Worm (Caenorhabditis elegans) whole organism, L2 larva: Measurements from ENCODE around the gene W04E12.9.

Experiments used
- C34F6.9 ChIP-seq: fragments of 150-350 bp; optimal IDR thresholded peaks from 2 replicates; lab custom pipeline; 2014; ENCODE audit warnings: missing biosample characterization, missing genetic modification characterization
- R02D3.7 ChIP-seq: fragments of 150-350 bp; optimal IDR thresholded peaks from 2 replicates; lab custom pipeline; 2014; ENCODE audit warnings: missing biosample characterization, missing genetic modification characterization
- Y55F3AM.14 ChIP-seq: fragments of 200-800 bp; sonication (Bioruptor generic); optimal IDR thresholded peaks from 2 replicates; lab custom pipeline; 2018; ENCODE audit warnings: mild to moderate bottlenecking, missing genetic modification characterization, missing compliant biosample characterization
- ZK546.5 ChIP-seq: sonication (generic microtip); optimal IDR thresholded peaks from 2 replicates; lab custom pipeline; 2017; ENCODE audit warnings: missing biosample characterization, missing genetic modification characterization
- alr-1 ChIP-seq: fragments of 150-350 bp; optimal IDR thresholded peaks from 2 replicates; lab custom pipeline; 2014; ENCODE audit warnings: missing biosample characterization, missing genetic modification characterization
- aly-2 ChIP-seq: fragments of 150-350 bp; optimal IDR thresholded peaks from 2 replicates; lab custom pipeline; 2014; ENCODE audit warnings: missing biosample characterization, missing genetic modification characterization
- ama-1 ChIP-seq: fragments of 150-350 bp; optimal IDR thresholded peaks from 2 replicates; lab custom pipeline; 2018; ENCODE audit warnings: inconsistent platforms
- ceh-82 ChIP-seq: fragments of 150-350 bp; optimal IDR thresholded peaks from 2 replicates; lab custom pipeline; 2014; ENCODE audit warnings: missing biosample characterization, missing genetic modification characterization
- crh-2 ChIP-seq: sonication (generic microtip); optimal IDR thresholded peaks from 2 replicates; lab custom pipeline; 2017; ENCODE audit warnings: missing biosample characterization, missing genetic modification characterization
- dmd-4 ChIP-seq: sonication (generic microtip); optimal IDR thresholded peaks from 2 replicates; lab custom pipeline; 2017; ENCODE audit warnings: missing biosample characterization, missing genetic modification characterization
- egl-27 ChIP-seq: sonication (generic microtip); optimal IDR thresholded peaks from 3 replicates; lab custom pipeline; 2017; ENCODE audit warnings: missing biosample characterization, missing genetic modification reagents, missing genetic modification characterization
- elt-1 ChIP-seq: fragments of 150-350 bp; optimal IDR thresholded peaks from 2 replicates; lab custom pipeline; 2014; ENCODE audit warnings: missing biosample characterization, missing genetic modification characterization
- elt-3 ChIP-seq: sonication (generic microtip); optimal IDR thresholded peaks from 2 replicates; lab custom pipeline; 2017; ENCODE audit warnings: missing biosample characterization, missing genetic modification characterization
- fos-1 ChIP-seq: fragments of 150-350 bp; optimal IDR thresholded peaks from 2 replicates; lab custom pipeline; 2014; ENCODE audit warnings: missing biosample characterization, missing genetic modification characterization
- gmeb-1 ChIP-seq: fragments of 150-350 bp; optimal IDR thresholded peaks from 2 replicates; lab custom pipeline; 2014; ENCODE audit warnings: missing biosample characterization, missing genetic modification characterization
- lin-11 ChIP-seq: fragments of 150-350 bp; sonication (generic microtip); optimal IDR thresholded peaks from 2 replicates; lab custom pipeline; 2014; ENCODE audit warnings: missing biosample characterization, missing genetic modification characterization, inconsistent platforms, mixed read lengths
- lin-13 ChIP-seq: fragments of 150-350 bp; optimal IDR thresholded peaks from 2 replicates; lab custom pipeline; 2014; ENCODE audit warnings: missing biosample characterization, missing genetic modification reagents, missing genetic modification characterization
- lsy-2 ChIP-seq, 2 experiments: fragments of 150-350 bp in 1 of 2; sonication (generic microtip) in 1 of 2; optimal IDR thresholded peaks; 2 replicates each; lab custom pipeline; 2014 to 2017; ENCODE audit warnings: missing biosample characterization in 2 of 2, missing genetic modification characterization in 2 of 2
- mab-5 ChIP-seq: fragments of 150-350 bp; optimal IDR thresholded peaks from 2 replicates; lab custom pipeline; 2014; ENCODE audit warnings: missing biosample characterization, missing genetic modification characterization
- mdl-1 ChIP-seq, 2 experiments: fragments of 150-350 bp in 1 of 2; sonication (generic microtip) in 1 of 2; optimal IDR thresholded peaks; 2 replicates each; lab custom pipeline; 2017; ENCODE audit warnings: missing biosample characterization in 2 of 2, missing genetic modification characterization in 2 of 2
- nhr-10 ChIP-seq: sonication (generic microtip); optimal IDR thresholded peaks from 2 replicates; lab custom pipeline; 2017; ENCODE audit warnings: missing biosample characterization, missing genetic modification characterization
- nhr-11 ChIP-seq: fragments of 150-350 bp; optimal IDR thresholded peaks from 2 replicates; lab custom pipeline; 2014; ENCODE audit warnings: missing biosample characterization, missing genetic modification characterization
- nhr-129 ChIP-seq: fragments of 150-350 bp; optimal IDR thresholded peaks from 2 replicates; lab custom pipeline; 2014; ENCODE audit warnings: missing biosample characterization, missing genetic modification characterization
- nhr-21 ChIP-seq: fragments of 150-350 bp; optimal IDR thresholded peaks from 2 replicates; lab custom pipeline; 2014; ENCODE audit warnings: missing biosample characterization, missing genetic modification characterization
- nhr-237 ChIP-seq: fragments of 150-350 bp; optimal IDR thresholded peaks from 2 replicates; lab custom pipeline; 2014; ENCODE audit warnings: missing biosample characterization, missing genetic modification characterization
- nhr-25 ChIP-seq: fragments of 150-350 bp; sonication (generic microtip); optimal IDR thresholded peaks from 3 replicates; lab custom pipeline; 2014; ENCODE audit warnings: missing biosample characterization, missing genetic modification characterization
- nhr-77 ChIP-seq: fragments of 150-350 bp; optimal IDR thresholded peaks from 2 replicates; lab custom pipeline; 2014; ENCODE audit warnings: missing biosample characterization, missing genetic modification characterization
- peb-1 ChIP-seq: fragments of 150-350 bp; optimal IDR thresholded peaks from 2 replicates; lab custom pipeline; 2014; ENCODE audit warnings: missing biosample characterization, missing genetic modification characterization
- skn-1 ChIP-seq: sonication (generic microtip); optimal IDR thresholded peaks from 2 replicates; lab custom pipeline; 2017; ENCODE audit warnings: missing biosample characterization, missing genetic modification characterization
- sma-3 ChIP-seq: sonication (generic microtip); optimal IDR thresholded peaks from 2 replicates; lab custom pipeline; 2016; ENCODE audit warnings: missing genetic modification reagents, missing genetic modification characterization, missing compliant biosample characterization
- sma-9 ChIP-seq, 2 experiments: fragments of 150-350 bp in 1 of 2; sonication (generic microtip) in 1 of 2; optimal IDR thresholded peaks; 2 replicates each; lab custom pipeline; 2014 to 2016; ENCODE audit warnings: missing genetic modification characterization in 2 of 2, mild to moderate bottlenecking in 1 of 2, missing biosample characterization in 1 of 2, missing compliant biosample characterization in 1 of 2, missing genetic modification reagents in 1 of 2, moderate library complexity in 1 of 2
- snpc-4 ChIP-seq: fragments of 150-350 bp; optimal IDR thresholded peaks from 2 replicates; lab custom pipeline; 2014; ENCODE audit warnings: missing biosample characterization, missing genetic modification characterization
- unc-62 ChIP-seq: fragments of 150-350 bp; optimal IDR thresholded peaks from 2 replicates; lab custom pipeline; 2014; ENCODE audit warnings: missing biosample characterization, missing genetic modification reagents, missing genetic modification characterization
- ztf-1 ChIP-seq: fragments of 200-800 bp; sonication (Bioruptor generic); conservative IDR thresholded peaks from 2 replicates; pipeline ENCODE4 v1.3.6; 2022; ENCODE audit warnings: missing genetic modification characterization, missing compliant biosample characterization
- ztf-11 ChIP-seq: sonication (generic microtip); optimal IDR thresholded peaks from 2 replicates; lab custom pipeline; 2017; ENCODE audit warnings: missing biosample characterization, missing genetic modification characterization

Gene W04E12.9

ce11 chrV:19754331-19754730, 2.0 kb upstream of the W04E12.9 start:
- TF ChIP-seq aly-2 (no peak), elt-3 (tag; lab: Kevin White, UChicago) (no peak), alr-1 (tag; lab: Kevin White, UChicago) (no peak), Y55F3AM.14 (GFP tag; lab: Kevin White, UChicago) (no peak), sma-3 (GFP tag; lab: Kevin White, UChicago) (no peak), ztf-11 (tag; lab: Kevin White, UChicago) (no peak), nhr-10 (tag; lab: Kevin White, UChicago) (no peak), skn-1 (tag; lab: Kevin White, UChicago) (no peak)

ce11 chrV:19755260-19755659, 1.1 kb upstream of the W04E12.9 start, which contains the start of gene clec-50:
clec-50 (minus strand) TSS chrV:19755368.
- TF ChIP-seq gmeb-1 (tag; lab: Kevin White, UChicago) (peak; percentile 13), fos-1 (peak; percentile 90), sma-9 (GFP tag; optimal IDR thresholded peaks at IDR 0.05; lab: Kevin White, UChicago) (peak; percentile 61), sma-9 (tag; optimal IDR thresholded peaks at IDR 0.05; lab: Kevin White, UChicago) (no peak), crh-2 (tag; lab: Kevin White, UChicago) (peak; percentile 10), ama-1 (lab: Kevin White, UChicago) (no peak), lsy-2 (tag; optimal IDR thresholded peaks at IDR 0.05; lab: Kevin White, UChicago) (no peak)

- TF ChIP-seq nhr-129 (tag; lab: Kevin White, UChicago), result no peak
- TF ChIP-seq egl-27 (tag; lab: Kevin White, UChicago), result no peak
Observed at ce11 chrV:19759282-19759681, 2.9 kb downstream of the W04E12.9 start.

- TF ChIP-seq dmd-4 (no peak), elt-3 (tag; lab: Kevin White, UChicago) (no peak), elt-1 (no peak), snpc-4 (tag; lab: Kevin White, UChicago) (no peak), ceh-82 (no peak), nhr-25 (tag; lab: Kevin White, UChicago) (no peak), mab-5 (tag; lab: Kevin White, UChicago) (no peak), lin-11 (tag; lab: Kevin White, UChicago) (no peak), nhr-11 (no peak), nhr-237 (tag; lab: Kevin White, UChicago) (no peak), egl-27 (tag; lab: Kevin White, UChicago) (no peak), nhr-21 (tag; lab: Kevin White, UChicago) (no peak), ZK546.5 (tag; lab: Kevin White, UChicago) (no peak), Y55F3AM.14 (GFP tag; lab: Kevin White, UChicago) (no peak), skn-1 (tag; lab: Kevin White, UChicago) (no peak), ztf-1 (GFP tag; lab: Robert Waterston, UW) (no peak), R02D3.7 (tag; lab: Kevin White, UChicago) (no peak), gmeb-1 (tag; lab: Kevin White, UChicago) (no peak), aly-2 (no peak), nhr-129 (tag; lab: Kevin White, UChicago) (no peak)
Observed at ce11 chrV:19760751-19761150, 4.4 kb downstream of the W04E12.9 start, which contains the start of gene M162.5. M162.5 (plus strand) TSS chrV:19761051.

ce11 chrV:19767719-19768118, 11.4 kb downstream of the W04E12.9 start:
- TF ChIP-seq fos-1, result no peak
- TF ChIP-seq lin-13 (GFP tag; lab: Kevin White, UChicago), result no peak
- TF ChIP-seq alr-1 (tag; lab: Kevin White, UChicago), result no peak
- no peak for TF ChIP-seq aly-2
- no peak for TF ChIP-seq gmeb-1 (tag; lab: Kevin White, UChicago)
- no peak for TF ChIP-seq mdl-1 (tag; optimal IDR thresholded peaks at IDR 0.05; lab: Kevin White, UChicago)
- TF ChIP-seq nhr-11, result no peak
- no peak for TF ChIP-seq ZK546.5 (tag; lab: Kevin White, UChicago)
- no peak for TF ChIP-seq unc-62 (GFP tag; lab: Kevin White, UChicago)
- no peak for TF ChIP-seq skn-1 (tag; lab: Kevin White, UChicago)
- TF ChIP-seq, all 48 proteins: peak for 0

- no peak for TF ChIP-seq ama-1 (lab: Kevin White, UChicago)
- no peak for TF ChIP-seq aly-2
- TF ChIP-seq C34F6.9, result no peak
- no peak for TF ChIP-seq nhr-237 (tag; lab: Kevin White, UChicago)
- TF ChIP-seq snpc-4 (tag; lab: Kevin White, UChicago), result no peak
- TF ChIP-seq peb-1 (tag; lab: Kevin White, UChicago), result no peak
- TF ChIP-seq nhr-129 (tag; lab: Kevin White, UChicago), result no peak
- no peak for TF ChIP-seq nhr-77 (tag; lab: Kevin White, UChicago)
- TF ChIP-seq egl-27 (tag; lab: Kevin White, UChicago), result no peak
- TF ChIP-seq skn-1 (tag; lab: Kevin White, UChicago), result no peak
Observed at ce11 chrV:19771660-19772059, 15.3 kb downstream of the W04E12.9 start, which contains the start of gene M162.15. M162.15 (minus strand) TSS chrV:19771760.
